Worm (Caenorhabditis elegans) whole organism, L2 larva: ENCODE measurements around the gene T15B7.14.

Experiments used
- C34F6.9 ChIP-seq: fragments of 150-350 bp; optimal IDR thresholded peaks from 2 replicates; lab custom pipeline; 2014; ENCODE audit warnings: missing biosample characterization, missing genetic modification characterization
- F13H6.1 ChIP-seq: sonication (generic microtip); optimal IDR thresholded peaks from 2 replicates; lab custom pipeline; 2016; ENCODE audit warnings: missing genetic modification characterization, missing compliant biosample characterization
- ZK546.5 ChIP-seq: sonication (generic microtip); optimal IDR thresholded peaks from 2 replicates; lab custom pipeline; 2017; ENCODE audit warnings: missing biosample characterization, missing genetic modification characterization
- alr-1 ChIP-seq: fragments of 150-350 bp; optimal IDR thresholded peaks from 2 replicates; lab custom pipeline; 2014; ENCODE audit warnings: missing biosample characterization, missing genetic modification characterization
- ceh-16 ChIP-seq: fragments of 150-350 bp; optimal IDR thresholded peaks from 2 replicates; lab custom pipeline; 2014; ENCODE audit warnings: missing biosample characterization, missing genetic modification characterization
- crh-2 ChIP-seq: sonication (generic microtip); optimal IDR thresholded peaks from 2 replicates; lab custom pipeline; 2017; ENCODE audit warnings: missing biosample characterization, missing genetic modification characterization
- egl-27 ChIP-seq: sonication (generic microtip); optimal IDR thresholded peaks from 3 replicates; lab custom pipeline; 2017; ENCODE audit warnings: missing biosample characterization, missing genetic modification reagents, missing genetic modification characterization
- elt-1 ChIP-seq: fragments of 150-350 bp; optimal IDR thresholded peaks from 2 replicates; lab custom pipeline; 2014; ENCODE audit warnings: missing biosample characterization, missing genetic modification characterization
- elt-3 ChIP-seq: sonication (generic microtip); optimal IDR thresholded peaks from 2 replicates; lab custom pipeline; 2017; ENCODE audit warnings: missing biosample characterization, missing genetic modification characterization
- fos-1 ChIP-seq: fragments of 150-350 bp; optimal IDR thresholded peaks from 2 replicates; lab custom pipeline; 2014; ENCODE audit warnings: missing biosample characterization, missing genetic modification characterization
- gmeb-1 ChIP-seq: fragments of 150-350 bp; optimal IDR thresholded peaks from 2 replicates; lab custom pipeline; 2014; ENCODE audit warnings: missing biosample characterization, missing genetic modification characterization
- lin-11 ChIP-seq: fragments of 150-350 bp; sonication (generic microtip); optimal IDR thresholded peaks from 2 replicates; lab custom pipeline; 2014; ENCODE audit warnings: missing biosample characterization, missing genetic modification characterization, inconsistent platforms, mixed read lengths
- lin-39 ChIP-seq: fragments of 150-350 bp; optimal IDR thresholded peaks from 2 replicates; lab custom pipeline; 2014; ENCODE audit warnings: missing biosample characterization, missing genetic modification reagents, missing genetic modification characterization
- mab-5 ChIP-seq: fragments of 150-350 bp; optimal IDR thresholded peaks from 2 replicates; lab custom pipeline; 2014; ENCODE audit warnings: missing biosample characterization, missing genetic modification characterization
- mbf-1 ChIP-seq: sonication (generic microtip); optimal IDR thresholded peaks from 2 replicates; lab custom pipeline; 2017; ENCODE audit warnings: missing biosample characterization, missing genetic modification characterization
- mdl-1 ChIP-seq, 2 experiments: fragments of 150-350 bp in 1 of 2; sonication (generic microtip) in 1 of 2; optimal IDR thresholded peaks; 2 replicates each; lab custom pipeline; 2017; ENCODE audit warnings: missing biosample characterization in 2 of 2, missing genetic modification characterization in 2 of 2
- nhr-10 ChIP-seq: sonication (generic microtip); optimal IDR thresholded peaks from 2 replicates; lab custom pipeline; 2017; ENCODE audit warnings: missing biosample characterization, missing genetic modification characterization
- nhr-11 ChIP-seq: fragments of 150-350 bp; optimal IDR thresholded peaks from 2 replicates; lab custom pipeline; 2014; ENCODE audit warnings: missing biosample characterization, missing genetic modification characterization
- nhr-12 ChIP-seq: fragments of 150-350 bp; optimal IDR thresholded peaks from 2 replicates; lab custom pipeline; 2014; ENCODE audit warnings: missing biosample characterization, missing genetic modification characterization
- nhr-129 ChIP-seq: fragments of 150-350 bp; optimal IDR thresholded peaks from 2 replicates; lab custom pipeline; 2014; ENCODE audit warnings: missing biosample characterization, missing genetic modification characterization
- nhr-21 ChIP-seq: fragments of 150-350 bp; optimal IDR thresholded peaks from 2 replicates; lab custom pipeline; 2014; ENCODE audit warnings: missing biosample characterization, missing genetic modification characterization
- nhr-23 ChIP-seq: fragments of 150-350 bp; optimal IDR thresholded peaks from 2 replicates; lab custom pipeline; 2014; ENCODE audit warnings: missing biosample characterization, missing genetic modification reagents, missing genetic modification characterization
- nhr-237 ChIP-seq: fragments of 150-350 bp; optimal IDR thresholded peaks from 2 replicates; lab custom pipeline; 2014; ENCODE audit warnings: missing biosample characterization, missing genetic modification characterization
- nhr-25 ChIP-seq: fragments of 150-350 bp; sonication (generic microtip); optimal IDR thresholded peaks from 3 replicates; lab custom pipeline; 2014; ENCODE audit warnings: missing biosample characterization, missing genetic modification characterization
- nhr-77 ChIP-seq: fragments of 150-350 bp; optimal IDR thresholded peaks from 2 replicates; lab custom pipeline; 2014; ENCODE audit warnings: missing biosample characterization, missing genetic modification characterization
- peb-1 ChIP-seq: fragments of 150-350 bp; optimal IDR thresholded peaks from 2 replicates; lab custom pipeline; 2014; ENCODE audit warnings: missing biosample characterization, missing genetic modification characterization
- sma-3 ChIP-seq: sonication (generic microtip); optimal IDR thresholded peaks from 2 replicates; lab custom pipeline; 2016; ENCODE audit warnings: missing genetic modification reagents, missing genetic modification characterization, missing compliant biosample characterization
- sma-9 ChIP-seq, 2 experiments: fragments of 150-350 bp in 1 of 2; sonication (generic microtip) in 1 of 2; optimal IDR thresholded peaks; 2 replicates each; lab custom pipeline; 2014 to 2016; ENCODE audit warnings: missing genetic modification characterization in 2 of 2, mild to moderate bottlenecking in 1 of 2, missing biosample characterization in 1 of 2, missing compliant biosample characterization in 1 of 2, missing genetic modification reagents in 1 of 2, moderate library complexity in 1 of 2
- snpc-4 ChIP-seq: fragments of 150-350 bp; optimal IDR thresholded peaks from 2 replicates; lab custom pipeline; 2014; ENCODE audit warnings: missing biosample characterization, missing genetic modification characterization
- unc-39 ChIP-seq: fragments of 150-350 bp; optimal IDR thresholded peaks from 2 replicates; lab custom pipeline; 2014; ENCODE audit warnings: missing biosample characterization, missing genetic modification characterization
- unc-55 ChIP-seq: fragments of 150-350 bp; sonication (generic microtip); optimal IDR thresholded peaks from 3 replicates; lab custom pipeline; 2014; ENCODE audit warnings: missing biosample characterization, missing genetic modification reagents, missing genetic modification characterization
- unc-62 ChIP-seq: fragments of 150-350 bp; optimal IDR thresholded peaks from 2 replicates; lab custom pipeline; 2014; ENCODE audit warnings: missing biosample characterization, missing genetic modification reagents, missing genetic modification characterization
- ztf-1 ChIP-seq: fragments of 200-800 bp; sonication (Bioruptor generic); conservative IDR thresholded peaks from 2 replicates; pipeline ENCODE4 v1.3.6; 2022; ENCODE audit warnings: missing genetic modification characterization, missing compliant biosample characterization
- ztf-4 ChIP-seq: fragments of 150-350 bp; optimal IDR thresholded peaks from 2 replicates; lab custom pipeline; 2014; ENCODE audit warnings: missing biosample characterization, missing genetic modification characterization

Gene T15B7.14

DNA sequence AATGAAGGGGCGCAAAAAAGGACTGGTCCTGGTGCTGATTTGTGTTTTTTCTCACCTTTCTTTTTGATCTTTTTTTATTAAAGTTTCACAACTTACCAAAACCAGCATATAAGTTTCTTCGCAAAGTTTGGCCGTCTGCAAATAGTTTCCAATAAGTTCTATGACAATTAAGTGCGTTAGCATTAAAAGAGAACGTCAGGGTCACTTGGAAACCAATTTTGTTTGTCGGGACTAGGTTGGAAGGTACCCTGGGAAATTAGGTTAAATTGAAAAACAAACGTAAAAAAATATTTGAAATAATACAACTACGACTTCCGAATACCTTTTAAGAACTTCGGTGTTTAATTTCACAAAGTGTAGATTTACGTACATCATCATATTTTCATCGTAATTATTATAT, 43.4 kb upstream of the T15B7.14 start:
- TF ChIP-seq F13H6.1 (tag; lab: Kevin White, UChicago) (no peak), mdl-1 (tag; optimal IDR thresholded peaks at IDR 0.05; lab: Kevin White, UChicago) (no peak), nhr-237 (tag; lab: Kevin White, UChicago) (no peak), lin-39 (no peak), nhr-25 (tag; lab: Kevin White, UChicago) (no peak), sma-9 (GFP tag; optimal IDR thresholded peaks at IDR 0.05; lab: Kevin White, UChicago) (no peak), sma-9 (tag; optimal IDR thresholded peaks at IDR 0.05; lab: Kevin White, UChicago) (no peak), nhr-129 (tag; lab: Kevin White, UChicago) (no peak), nhr-21 (tag; lab: Kevin White, UChicago) (no peak), unc-55 (GFP tag; lab: Kevin White, UChicago) (no peak), ceh-16 (tag; lab: Kevin White, UChicago) (no peak), mab-5 (tag; lab: Kevin White, UChicago) (no peak), nhr-11 (no peak), alr-1 (tag; lab: Kevin White, UChicago) (no peak), sma-3 (GFP tag; lab: Kevin White, UChicago) (no peak)

DNA sequence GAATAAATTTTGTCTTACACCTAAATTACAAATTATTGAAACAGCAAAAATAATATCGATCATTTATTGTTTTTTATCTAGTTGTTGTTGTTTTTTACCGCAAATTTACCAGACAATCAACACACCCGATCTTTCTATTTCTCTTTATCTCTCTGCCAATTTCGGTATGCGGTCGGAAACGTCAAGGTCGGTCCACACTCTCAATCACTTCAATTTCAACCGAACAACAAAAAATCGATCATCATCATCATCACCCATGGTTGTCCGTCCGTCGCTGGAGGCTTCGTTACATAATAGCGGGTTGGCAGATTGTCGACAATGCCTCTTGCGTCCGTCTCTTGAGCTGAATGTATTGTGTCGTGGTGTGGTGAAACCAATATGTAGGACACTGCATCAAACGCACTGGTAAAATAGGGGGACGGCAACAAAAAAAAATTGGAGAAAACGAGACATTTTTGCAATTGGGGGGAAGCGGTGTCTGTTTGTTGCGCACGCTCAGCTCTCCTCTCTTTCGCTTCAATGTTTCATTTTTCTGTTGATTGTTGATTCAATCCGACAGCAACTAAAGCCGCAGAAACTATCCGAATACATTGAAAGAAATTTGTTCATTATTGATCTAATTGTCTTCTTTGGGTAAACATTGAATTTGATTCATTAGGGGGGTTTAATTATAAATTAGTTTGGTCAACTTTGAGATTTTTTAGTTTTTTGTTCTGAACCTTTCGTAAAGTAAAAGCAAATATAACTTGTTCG, 41.8 kb upstream of the T15B7.14 start:
- TF ChIP-seq ZK546.5 (tag; lab: Kevin White, UChicago) (no peak), fos-1 (tag; lab: Kevin White, UChicago) (no peak), nhr-25 (tag; lab: Kevin White, UChicago) (peak; percentile 61), ceh-16 (tag; lab: Kevin White, UChicago) (peak; percentile 49), C34F6.9 (tag; lab: Kevin White, UChicago) (peak; percentile 23), nhr-129 (tag; lab: Kevin White, UChicago) (peak; percentile 41), elt-1 (tag; lab: Kevin White, UChicago) (peak; percentile 10), F13H6.1 (tag; lab: Kevin White, UChicago) (peak; percentile 19)

DNA sequence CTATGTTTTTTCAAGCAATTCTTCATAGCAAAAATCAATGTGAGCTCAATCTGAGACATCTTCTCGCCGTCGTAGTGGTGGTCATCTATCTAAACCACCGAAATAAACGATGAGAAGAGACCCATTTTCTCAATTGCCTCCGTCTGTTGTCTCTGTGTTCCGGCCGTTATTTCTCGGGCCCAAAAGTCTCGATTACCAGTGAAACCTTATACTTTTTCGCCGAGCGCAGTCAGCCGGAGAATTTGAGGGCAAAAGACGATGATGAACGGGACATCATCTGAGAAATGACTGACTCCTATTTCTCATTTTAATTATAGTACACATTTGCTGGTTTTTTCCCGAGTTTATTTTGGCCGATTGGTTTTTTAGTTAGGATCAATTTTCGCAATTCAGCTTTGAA, 40.7 kb upstream of the T15B7.14 start:
- TF ChIP-seq egl-27 (tag; lab: Kevin White, UChicago) = no peak
- peak; percentile 3 for TF ChIP-seq F13H6.1 (tag; lab: Kevin White, UChicago)

DNA sequence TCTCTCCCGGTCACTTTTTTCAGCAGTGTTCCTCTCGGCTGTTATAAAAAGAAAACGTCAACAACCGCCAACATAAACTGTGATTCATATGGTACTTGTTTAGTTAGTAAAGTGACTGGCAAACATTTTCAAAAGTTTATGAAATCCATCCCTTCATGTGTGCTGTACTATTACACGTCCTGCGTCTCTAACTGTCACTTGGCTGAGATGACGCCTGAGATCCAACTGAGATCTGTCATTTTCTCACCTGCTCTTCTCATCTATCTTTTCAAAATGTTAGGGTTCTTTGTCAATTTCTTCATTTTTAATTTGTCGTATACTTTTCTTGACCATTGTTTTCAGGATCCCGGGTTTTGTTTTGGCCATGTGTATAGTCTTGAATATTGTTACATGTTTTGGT, 39.6 kb upstream of the T15B7.14 start:
- TF ChIP-seq lin-11 (tag; lab: Kevin White, UChicago) (no peak), F13H6.1 (tag; lab: Kevin White, UChicago) (peak; percentile 2), gmeb-1 (tag; lab: Kevin White, UChicago) (no peak), nhr-129 (tag; lab: Kevin White, UChicago) (peak; percentile 37)
- TF ChIP-seq, all 48 proteins: peak for 2

DNA sequence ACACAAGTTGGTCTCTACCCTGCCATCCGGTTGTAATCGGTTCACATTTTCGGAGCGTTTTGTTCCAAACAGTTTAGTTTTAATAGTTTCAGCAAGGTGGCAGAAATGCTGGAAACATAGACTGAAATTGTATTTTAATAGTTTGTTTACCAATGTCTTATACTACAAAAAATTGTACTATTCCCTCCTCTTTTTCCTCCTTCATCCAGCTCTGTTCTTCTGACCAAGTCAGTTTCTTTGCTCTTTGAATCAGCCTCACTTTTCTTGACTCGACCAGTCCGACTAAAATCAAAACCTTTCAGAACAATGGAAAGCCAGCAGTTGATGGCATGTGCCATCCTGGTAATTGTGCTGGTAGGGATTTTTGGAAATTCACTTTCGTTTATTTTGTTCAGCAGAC, 34.9 kb upstream of the T15B7.14 start, which contains the start of gene frpr-18:
frpr-18 (plus strand) TSS at position 301 of the 400 bp plus-strand sequence.
- no peak for TF ChIP-seq ZK546.5 (tag; lab: Kevin White, UChicago)
- TF ChIP-seq unc-55 (GFP tag; lab: Kevin White, UChicago) = no peak
- TF ChIP-seq lin-11 (tag; lab: Kevin White, UChicago) = no peak
- no peak for TF ChIP-seq unc-39 (tag; lab: Kevin White, UChicago)
- no peak for TF ChIP-seq crh-2 (tag; lab: Kevin White, UChicago)
- no peak for TF ChIP-seq unc-62
- TF ChIP-seq alr-1 (tag; lab: Kevin White, UChicago) = no peak
- no peak for TF ChIP-seq mbf-1 (tag; lab: Kevin White, UChicago)
- TF ChIP-seq nhr-10 (tag; lab: Kevin White, UChicago) = no peak
- TF ChIP-seq fos-1 (tag; lab: Kevin White, UChicago) = no peak
- TF ChIP-seq nhr-23 (tag; lab: Kevin White, UChicago) = no peak
- TF ChIP-seq peb-1 = no peak
- no peak for TF ChIP-seq nhr-237 (tag; lab: Kevin White, UChicago)
- TF ChIP-seq nhr-77 = no peak
- TF ChIP-seq snpc-4 (tag; lab: Kevin White, UChicago) = no peak
- TF ChIP-seq ztf-4 (tag; lab: Kevin White, UChicago) = no peak
- TF ChIP-seq ztf-1 (GFP tag; lab: Robert Waterston, UW) = no peak
- no peak for TF ChIP-seq elt-3 (tag; lab: Kevin White, UChicago)
- TF ChIP-seq nhr-11 = no peak
- no peak for TF ChIP-seq nhr-12
